Fruit fly (Drosophila melanogaster) whole organism, embryonic: ENCODE results near the gene UQCR-14.

Source experiments
- CG12659 ChIP-seq: fragments of 200-800 bp; sonication (Bioruptor generic); optimal IDR thresholded peaks from 3 replicates; lab custom pipeline; 2017; ENCODE audit warnings: mild to moderate bottlenecking, missing biosample characterization, missing genetic modification reagents, missing genetic modification characterization
- CG2120 ChIP-seq: fragments of 200-800 bp; sonication (Bioruptor generic); optimal IDR thresholded peaks from 3 replicates; lab custom pipeline; 2016; ENCODE audit warnings: missing biosample characterization, missing genetic modification characterization
- HHEX ChIP-seq: fragments of 200-800 bp; sonication (Bioruptor generic); optimal IDR thresholded peaks from 3 replicates; lab custom pipeline; 2017; ENCODE audit warnings: missing biosample characterization, mild to moderate bottlenecking, missing genetic modification characterization, missing genetic modification reagents
- crc ChIP-seq: fragments of 200-800 bp; sonication (Bioruptor generic); optimal IDR thresholded peaks from 2 replicates; lab custom pipeline; 2016; ENCODE audit warnings: missing biosample characterization, missing genetic modification characterization
- eve ChIP-seq, 2 experiments: fragments of >200 bp; optimal IDR thresholded peaks; 2 replicates each; lab custom pipeline; 2017; ENCODE audit warnings: missing biosample characterization in 2 of 2, missing genetic modification characterization in 2 of 2
- salm ChIP-seq: fragments of 200-800 bp; sonication (Bioruptor generic); optimal IDR thresholded peaks from 2 replicates; lab custom pipeline; 2018; ENCODE audit warnings: missing biosample characterization, mild to moderate bottlenecking, missing genetic modification characterization

DNA sequence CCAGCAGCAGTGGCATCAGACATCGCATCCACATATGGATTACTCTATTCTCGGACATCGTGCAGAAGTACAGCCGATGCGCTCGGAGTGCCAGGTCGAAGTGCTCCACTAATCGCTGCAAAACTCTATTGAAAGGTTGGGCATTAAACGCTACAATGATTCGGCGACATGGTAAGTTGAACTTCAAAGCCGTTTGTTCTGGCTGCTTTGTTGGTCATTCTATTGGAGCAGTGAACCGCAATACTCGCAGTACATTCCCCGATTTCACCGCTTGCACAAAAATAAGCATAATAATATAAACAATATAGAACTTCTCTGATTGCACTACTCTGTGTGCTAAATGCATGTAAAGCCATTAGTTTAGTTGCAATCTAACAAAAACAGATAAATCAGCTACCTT lies 19.7 kb upstream of the UQCR-14 start, which contains the start of gene CG12507:
- no peak for TF ChIP-seq CG12659
- no peak for TF ChIP-seq crc (GFP tag; lab: Kevin White, UChicago)
- no peak for TF ChIP-seq salm (tag; lab: Kevin White, UChicago)
- TF ChIP-seq eve (GFP tag; optimal IDR thresholded peaks at IDR 0.05; lab: Kevin White, UChicago): no peak
- no peak for TF ChIP-seq CG2120 (GFP tag; lab: Kevin White, UChicago)
- TF ChIP-seq HHEX: no peak
